Fruit fly (Drosophila melanogaster): ENCODE measurements around the gene vn.

DNA sequence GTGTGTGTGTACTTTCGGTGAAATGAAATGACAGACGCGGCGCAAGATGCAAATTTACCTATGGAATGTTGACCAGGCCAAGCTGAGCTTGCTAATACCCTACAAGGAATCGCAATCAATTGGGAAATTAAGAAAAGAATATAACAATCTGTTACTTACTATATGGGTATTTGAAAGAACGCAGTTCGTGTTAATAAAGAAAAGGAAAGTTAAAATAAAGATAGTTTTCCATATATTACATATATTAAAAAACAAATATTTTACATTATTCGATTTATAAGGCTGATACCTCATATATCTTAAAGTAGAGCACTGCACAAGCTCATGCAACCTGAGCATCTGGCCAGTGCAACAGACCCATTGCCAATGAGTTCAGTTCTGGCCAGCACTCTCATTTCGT is 6.2 kb upstream of the vn start:
- TF ChIP-seq CG8478 (optimal IDR thresholded peaks at IDR 0.05), result no peak
- no peak for TF ChIP-seq CTCF (optimal IDR thresholded peaks at IDR 0.05)

Measured in S2 (cell line).